Fruit fly (Drosophila melanogaster): ENCODE results near the gene CG31816.
A peak's percentile ranks its signal among the peaks of the same experiment; 100 is the strongest.

The CG31816 gene

DNA sequence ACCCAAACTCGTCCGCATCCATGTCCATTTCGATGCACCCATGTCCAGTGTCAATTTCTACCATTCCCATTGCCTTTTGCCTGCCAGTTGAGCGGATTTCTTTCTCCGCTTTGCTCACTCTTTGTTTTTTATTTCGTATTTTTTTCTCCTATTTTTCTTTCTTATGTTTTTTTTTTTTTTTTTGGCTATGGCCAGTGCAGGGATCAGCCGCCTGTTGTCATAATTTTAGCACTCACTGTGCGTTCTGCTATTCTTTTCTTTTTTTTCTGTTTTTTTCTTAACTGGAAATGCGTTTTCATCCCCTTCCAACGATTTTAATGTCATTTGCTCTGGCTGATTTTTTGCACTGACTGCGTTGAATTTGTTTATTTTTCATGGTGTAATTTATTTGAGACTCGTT is 20.0 kb downstream of the CG31816 start:
- no peak for TF ChIP-seq EcR (GFP tag; optimal IDR thresholded peaks at IDR 0.05)
- no peak for TF ChIP-seq psq (optimal IDR thresholded peaks at IDR 0.05)
- TF ChIP-seq usp (GFP tag; optimal IDR thresholded peaks at IDR 0.05) = no peak
- no peak for TF ChIP-seq pan (optimal IDR thresholded peaks at IDR 0.05)
- TF ChIP-seq Dll (optimal IDR thresholded peaks at IDR 0.05) = no peak
- TF ChIP-seq CG8478 (optimal IDR thresholded peaks at IDR 0.05) = no peak

DNA sequence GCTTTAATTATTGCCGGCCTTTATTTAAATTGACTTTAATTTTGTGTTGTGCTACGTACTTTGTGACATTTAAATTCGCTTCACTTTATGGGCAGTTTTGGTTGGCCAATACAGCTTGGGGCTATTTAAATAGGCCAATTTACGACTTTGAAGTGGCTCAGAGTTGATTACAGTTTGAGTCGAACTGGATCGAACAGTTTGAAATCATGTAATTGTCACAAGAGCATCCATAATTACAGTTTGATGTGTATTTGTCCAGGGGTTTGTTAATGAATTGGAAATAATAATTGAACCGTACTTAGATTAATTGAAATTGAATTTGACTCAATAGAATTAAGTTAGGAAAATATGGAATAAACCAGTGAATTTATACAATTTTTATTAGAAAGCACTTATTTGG is 40.4 kb downstream of the CG31816 start:
- TF ChIP-seq pan (optimal IDR thresholded peaks at IDR 0.05) = no peak
- no peak for TF ChIP-seq psq (optimal IDR thresholded peaks at IDR 0.05)
- no peak for TF ChIP-seq Dll (optimal IDR thresholded peaks at IDR 0.05)
- no peak for TF ChIP-seq usp (GFP tag; optimal IDR thresholded peaks at IDR 0.05)
- TF ChIP-seq CG8478 (optimal IDR thresholded peaks at IDR 0.05) = no peak
- TF ChIP-seq EcR (GFP tag; optimal IDR thresholded peaks at IDR 0.05) = no peak

dm6 chr2L:16587654-16588348 is 45.5 kb downstream of the CG31816 start:
- TF ChIP-seq Dll (optimal IDR thresholded peaks at IDR 0.05) = no peak
- TF ChIP-seq EcR (GFP tag; optimal IDR thresholded peaks at IDR 0.05) = peak; percentile 67 to 87

- TF ChIP-seq usp (GFP tag; optimal IDR thresholded peaks at IDR 0.05) = no peak
- TF ChIP-seq EcR (GFP tag; optimal IDR thresholded peaks at IDR 0.05) = peak in 1 of 2 experiments; percentile 32
- TF ChIP-seq pan (optimal IDR thresholded peaks at IDR 0.05) = no peak
- TF ChIP-seq CG8478 (optimal IDR thresholded peaks at IDR 0.05) = no peak
- TF ChIP-seq Dll (optimal IDR thresholded peaks at IDR 0.05) = no peak
- no peak for TF ChIP-seq psq (optimal IDR thresholded peaks at IDR 0.05)
These were observed 46.4 kb downstream of the CG31816 start for dm6 chr2L:16588691-16589102.

DNA sequence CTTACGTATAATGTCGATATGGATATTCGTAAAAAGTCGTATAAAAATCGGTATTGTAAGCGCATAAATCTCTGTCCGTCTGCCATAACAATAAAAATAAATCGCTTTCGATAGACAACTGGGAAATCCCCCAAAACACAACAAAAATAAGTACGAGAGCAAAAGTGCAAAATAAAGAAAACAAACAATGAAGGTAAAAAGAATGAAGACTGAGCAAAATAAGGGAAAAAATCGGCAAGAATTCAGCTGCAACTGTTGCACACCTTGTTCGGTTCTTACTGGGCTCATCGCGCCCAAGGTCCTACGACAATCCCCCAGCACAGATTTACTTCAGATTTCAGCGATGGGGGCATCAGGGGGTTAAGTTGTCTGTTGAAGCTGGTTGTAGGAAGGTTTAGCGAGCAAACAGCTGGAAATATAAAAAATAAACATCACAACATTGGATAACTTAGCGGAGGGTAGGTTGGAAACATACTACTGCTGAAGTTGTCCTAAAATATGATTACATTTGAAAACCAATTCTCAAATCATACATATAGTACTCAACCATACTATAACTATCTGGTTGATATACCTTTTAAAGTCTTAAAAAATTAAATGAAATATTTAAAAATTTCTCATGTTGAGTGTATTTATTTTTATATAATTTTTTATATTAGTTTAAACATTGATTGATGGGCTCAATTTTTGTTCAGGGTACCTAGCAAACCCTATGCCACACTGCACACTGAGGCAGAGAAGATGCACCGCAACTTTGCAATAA is 48.2 kb downstream of the CG31816 start:
- TF ChIP-seq CG8478 (optimal IDR thresholded peaks at IDR 0.05) = no peak
- TF ChIP-seq EcR (GFP tag; optimal IDR thresholded peaks at IDR 0.05) = no peak
- no peak for TF ChIP-seq psq (optimal IDR thresholded peaks at IDR 0.05)
- no peak for TF ChIP-seq pan (optimal IDR thresholded peaks at IDR 0.05)
- TF ChIP-seq usp (GFP tag; optimal IDR thresholded peaks at IDR 0.05) = no peak
- no peak for TF ChIP-seq Dll (optimal IDR thresholded peaks at IDR 0.05)

DNA sequence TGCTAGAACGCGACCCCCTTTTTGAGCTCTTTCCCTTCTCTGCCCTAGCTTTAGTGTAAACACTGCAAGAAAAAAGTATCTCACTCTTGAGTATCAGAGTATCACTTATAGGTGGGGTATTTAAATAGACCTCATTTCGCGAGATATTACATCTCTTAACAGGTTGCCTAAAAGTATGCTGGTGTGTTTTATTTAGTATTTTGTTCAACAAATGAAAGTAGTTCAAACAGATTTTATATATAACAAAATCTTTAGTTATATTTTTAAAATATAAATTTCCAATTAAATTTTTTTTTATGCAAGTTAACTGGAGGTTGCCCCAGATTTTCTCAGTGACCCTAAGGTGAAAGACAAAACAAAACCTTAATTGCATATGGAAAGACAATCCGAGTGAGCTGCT is 49.1 kb downstream of the CG31816 start:
- TF ChIP-seq CG8478 (optimal IDR thresholded peaks at IDR 0.05) (no peak), pan (optimal IDR thresholded peaks at IDR 0.05) (no peak), usp (GFP tag; optimal IDR thresholded peaks at IDR 0.05) (no peak), Dll (optimal IDR thresholded peaks at IDR 0.05) (no peak), EcR (GFP tag; optimal IDR thresholded peaks at IDR 0.05) (no peak), psq (optimal IDR thresholded peaks at IDR 0.05) (no peak)

DNA sequence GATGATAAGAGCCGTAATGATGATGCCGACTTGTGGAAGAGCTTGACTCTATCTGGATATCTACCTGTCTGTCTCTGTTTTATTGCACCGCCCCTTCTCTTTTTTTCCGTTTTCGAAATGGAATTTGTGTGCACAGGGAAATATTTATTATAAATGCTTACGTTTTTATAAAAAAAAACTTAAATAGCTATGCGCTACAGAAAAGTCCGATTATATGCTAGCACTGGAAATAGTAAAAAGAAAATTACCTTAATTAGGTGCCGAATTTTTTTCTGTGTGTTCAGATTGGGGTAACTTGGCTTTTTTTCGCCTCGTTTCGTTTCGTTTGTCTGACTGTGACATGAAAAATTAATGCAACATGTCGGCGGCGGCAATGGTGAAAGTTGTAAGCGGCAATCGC is 49.6 kb downstream of the CG31816 start:
- no peak for TF ChIP-seq CG8478 (optimal IDR thresholded peaks at IDR 0.05)

All from whole organism.